Worm (Caenorhabditis elegans) whole organism, L3 larva: ENCODE results near the gene idpp-8.

Experiments
- R02D3.7 ChIP-seq: fragments of 150-350 bp; optimal IDR thresholded peaks from 2 replicates; lab custom pipeline; 2014; ENCODE audit warnings: missing biosample characterization, missing genetic modification characterization
- ZK546.5 ChIP-seq: sonication (generic microtip); optimal IDR thresholded peaks from 2 replicates; lab custom pipeline; 2017; ENCODE audit warnings: missing biosample characterization, missing genetic modification characterization
- ama-1 ChIP-seq: fragments of 150-350 bp; optimal IDR thresholded peaks from 2 replicates; lab custom pipeline; 2018
- ceh-16 ChIP-seq: sonication (generic microtip); optimal IDR thresholded peaks from 2 replicates; lab custom pipeline; 2017; ENCODE audit warnings: missing biosample characterization, missing genetic modification characterization
- ceh-28 ChIP-seq: fragments of 150-350 bp; optimal IDR thresholded peaks from 2 replicates; lab custom pipeline; 2014; ENCODE audit warnings: missing biosample characterization, missing genetic modification reagents, missing genetic modification characterization
- egl-27 ChIP-seq: sonication (generic microtip); optimal IDR thresholded peaks from 4 replicates; lab custom pipeline; 2017; ENCODE audit warnings: missing biosample characterization, missing genetic modification reagents, missing genetic modification characterization
- egl-5 ChIP-seq: fragments of 150-350 bp; optimal IDR thresholded peaks from 2 replicates; lab custom pipeline; 2017; ENCODE audit warnings: missing biosample characterization, missing genetic modification reagents, missing genetic modification characterization, inconsistent platforms
- elt-1 ChIP-seq: fragments of 150-350 bp; optimal IDR thresholded peaks from 2 replicates; lab custom pipeline; 2014; ENCODE audit warnings: missing biosample characterization, missing genetic modification characterization
- elt-2 ChIP-seq: sonication (generic microtip); optimal IDR thresholded peaks from 2 replicates; lab custom pipeline; 2016; ENCODE audit warnings: missing genetic modification reagents, mild to moderate bottlenecking, missing genetic modification characterization, missing compliant biosample characterization
- elt-3 ChIP-seq, 3 experiments: fragments of 150-350 bp in 1 of 3; sonication (generic microtip) in 2 of 3; optimal IDR thresholded peaks; 2 replicates in 2 of 3; 4 replicates in 1 of 3; lab custom pipeline; 2014 to 2017; ENCODE audit warnings: missing biosample characterization in 3 of 3, missing genetic modification characterization in 3 of 3
- eor-1 ChIP-seq, 2 experiments: fragments of 150-350 bp; optimal IDR thresholded peaks; 2 replicates each; lab custom pipeline; 2014 to 2018; ENCODE audit warnings: missing biosample characterization in 2 of 2, missing genetic modification characterization in 2 of 2
- fkh-10 ChIP-seq: sonication (generic microtip); optimal IDR thresholded peaks from 2 replicates; lab custom pipeline; 2017; ENCODE audit warnings: missing biosample characterization, missing genetic modification reagents, missing genetic modification characterization
- fkh-2 ChIP-seq: fragments of 150-350 bp; optimal IDR thresholded peaks from 2 replicates; lab custom pipeline; 2014; ENCODE audit warnings: missing biosample characterization, missing genetic modification reagents, missing genetic modification characterization
- fos-1 ChIP-seq: fragments of 150-350 bp; optimal IDR thresholded peaks from 2 replicates; lab custom pipeline; 2014; ENCODE audit warnings: missing biosample characterization, missing genetic modification characterization
- jun-1 ChIP-seq: fragments of 150-350 bp; optimal IDR thresholded peaks from 2 replicates; lab custom pipeline; 2014; ENCODE audit warnings: missing biosample characterization, missing genetic modification reagents, missing genetic modification characterization
- lin-15B ChIP-seq: fragments of 150-350 bp; optimal IDR thresholded peaks from 2 replicates; lab custom pipeline; 2014; ENCODE audit warnings: missing biosample characterization, missing genetic modification characterization
- lin-39 ChIP-seq: fragments of 150-350 bp; optimal IDR thresholded peaks from 2 replicates; lab custom pipeline; 2018; ENCODE audit warnings: missing biosample characterization, missing genetic modification reagents, missing genetic modification characterization
- lsy-12 ChIP-seq: sonication (generic microtip); optimal IDR thresholded peaks from 2 replicates; lab custom pipeline; 2016; ENCODE audit warnings: mild to moderate bottlenecking, missing genetic modification characterization, missing compliant biosample characterization
- mdl-1 ChIP-seq: fragments of 150-350 bp; optimal IDR thresholded peaks from 2 replicates; lab custom pipeline; 2014; ENCODE audit warnings: missing biosample characterization, missing genetic modification characterization
- mml-1 ChIP-seq: fragments of 150-350 bp; sonication (generic microtip); optimal IDR thresholded peaks from 3 replicates; lab custom pipeline; 2014; ENCODE audit warnings: missing biosample characterization, missing genetic modification characterization
- nfya-1 ChIP-seq: sonication (generic microtip); optimal IDR thresholded peaks from 2 replicates; lab custom pipeline; 2017; ENCODE audit warnings: missing genetic modification characterization, mild to moderate bottlenecking, missing compliant biosample characterization, antibody characterized with exemption, moderate library complexity; ENCODE audit not compliant: insufficient read depth
- nhr-11 ChIP-seq: fragments of 150-350 bp; optimal IDR thresholded peaks from 2 replicates; lab custom pipeline; 2014; ENCODE audit warnings: missing biosample characterization, missing genetic modification characterization
- nhr-12 ChIP-seq: fragments of 150-350 bp; optimal IDR thresholded peaks from 2 replicates; lab custom pipeline; 2014; ENCODE audit warnings: missing biosample characterization, missing genetic modification characterization
- nhr-23 ChIP-seq: fragments of 150-350 bp; optimal IDR thresholded peaks from 2 replicates; lab custom pipeline; 2014; ENCODE audit warnings: missing biosample characterization, missing genetic modification reagents, missing genetic modification characterization
- nhr-25 ChIP-seq: sonication (generic microtip); optimal IDR thresholded peaks from 2 replicates; lab custom pipeline; 2017; ENCODE audit warnings: missing biosample characterization, missing genetic modification characterization
- nhr-28 ChIP-seq: fragments of 150-350 bp; optimal IDR thresholded peaks from 2 replicates; lab custom pipeline; 2014; ENCODE audit warnings: missing biosample characterization, missing genetic modification characterization
- nhr-43 ChIP-seq: sonication (generic microtip); optimal IDR thresholded peaks from 2 replicates; lab custom pipeline; 2016; ENCODE audit warnings: mild to moderate bottlenecking, missing genetic modification characterization, missing compliant biosample characterization; ENCODE audit not compliant: poor library complexity, severe bottlenecking
- pha-4 ChIP-seq: fragments of 150-350 bp; optimal IDR thresholded peaks from 2 replicates; lab custom pipeline; 2014; ENCODE audit warnings: missing biosample characterization, missing genetic modification reagents, missing genetic modification characterization
- pqm-1 ChIP-seq: fragments of 150-350 bp; optimal IDR thresholded peaks from 2 replicates; lab custom pipeline; 2017; ENCODE audit warnings: missing biosample characterization, missing genetic modification characterization, inconsistent platforms
- sea-2 ChIP-seq: fragments of 150-350 bp; sonication (generic microtip); optimal IDR thresholded peaks from 4 replicates; lab custom pipeline; 2014; ENCODE audit warnings: missing biosample characterization, missing genetic modification reagents, missing genetic modification characterization
- skn-1 ChIP-seq: fragments of 150-350 bp; optimal IDR thresholded peaks from 2 replicates; lab custom pipeline; 2014; ENCODE audit warnings: missing biosample characterization, missing genetic modification characterization
- snpc-4 ChIP-seq: fragments of 150-350 bp; optimal IDR thresholded peaks from 2 replicates; lab custom pipeline; 2014; ENCODE audit warnings: missing biosample characterization, missing genetic modification characterization
- tbx-2 ChIP-seq: sonication (generic microtip); optimal IDR thresholded peaks from 2 replicates; lab custom pipeline; 2016; ENCODE audit warnings: mild to moderate bottlenecking, missing genetic modification characterization, missing compliant biosample characterization
- unc-39 ChIP-seq: sonication (generic microtip); optimal IDR thresholded peaks from 4 replicates; lab custom pipeline; 2017; ENCODE audit warnings: missing biosample characterization, missing genetic modification characterization
- zag-1 ChIP-seq: fragments of 150-350 bp; optimal IDR thresholded peaks from 2 replicates; lab custom pipeline; 2014; ENCODE audit warnings: missing biosample characterization, missing genetic modification characterization
- ztf-11 ChIP-seq: fragments of 150-350 bp; optimal IDR thresholded peaks from 2 replicates; lab custom pipeline; 2014; ENCODE audit warnings: missing biosample characterization, missing genetic modification characterization
- ztf-4 ChIP-seq: fragments of 150-350 bp; optimal IDR thresholded peaks from 2 replicates; lab custom pipeline; 2014; ENCODE audit warnings: missing biosample characterization, missing genetic modification characterization

idpp-8 gene

ce11 chrII:10350487-10350886 is 35.1 kb downstream of the idpp-8 start, which contains the start of gene C07E3.9:
TSS of gene C07E3.9 (plus strand) at chrII:10350756.
- peak; percentile 1 for TF ChIP-seq R02D3.7 (tag; lab: Kevin White, UChicago)
- no peak for TF ChIP-seq egl-5 (tag; lab: Kevin White, UChicago)
- peak; percentile 72 for TF ChIP-seq lin-15B (tag; lab: Kevin White, UChicago)
- peak; percentile 39 for TF ChIP-seq pha-4
- no peak for TF ChIP-seq nhr-12 (tag; lab: Kevin White, UChicago)
- TF ChIP-seq nhr-23 (tag; lab: Kevin White, UChicago), result peak; percentile 23

- no peak for TF ChIP-seq fkh-10 (GFP tag; lab: Kevin White, UChicago)
- no peak for TF ChIP-seq R02D3.7 (tag; lab: Kevin White, UChicago)
- TF ChIP-seq jun-1 (tag; lab: Kevin White, UChicago), result no peak
- TF ChIP-seq zag-1 (tag; lab: Kevin White, UChicago), result no peak
- no peak for TF ChIP-seq fkh-2
- TF ChIP-seq egl-27 (tag; lab: Kevin White, UChicago), result no peak
- TF ChIP-seq unc-39 (tag; lab: Kevin White, UChicago), result no peak
- no peak for TF ChIP-seq elt-1 (tag; lab: Kevin White, UChicago)
- no peak for TF ChIP-seq nhr-43 (tag; lab: Kevin White, UChicago)
- no peak for TF ChIP-seq ztf-11 (tag; lab: Kevin White, UChicago)
- TF ChIP-seq lin-15B (tag; lab: Kevin White, UChicago), result no peak
- TF ChIP-seq fos-1 (tag; lab: Kevin White, UChicago), result no peak
- no peak for TF ChIP-seq nhr-25 (tag; lab: Kevin White, UChicago)
- TF ChIP-seq nfya-1 (tag; lab: Kevin White, UChicago), result no peak
- no peak for TF ChIP-seq lin-39 (tag; lab: Kevin White, UChicago)
- no peak for TF ChIP-seq nhr-12 (tag; lab: Kevin White, UChicago)
These were observed 36.6 kb downstream of the idpp-8 start, which contains the start of gene C07E3.8 for ce11 chrII:10351963-10352362. TSS of gene C07E3.8 (plus strand) at chrII:10352263.

ce11 chrII:10357468-10358007 is 42.2 kb downstream of the idpp-8 start, which contains the start of gene C07E3.3:
TSS of gene C07E3.3 (minus strand) at chrII:10357518.
- no peak for TF ChIP-seq jun-1 (tag; lab: Kevin White, UChicago)
- TF ChIP-seq skn-1 (tag; lab: Kevin White, UChicago), result no peak
- no peak for TF ChIP-seq ztf-11 (tag; lab: Kevin White, UChicago)
- TF ChIP-seq pha-4, result peak; percentile 74
- no peak for TF ChIP-seq ceh-16
- TF ChIP-seq lin-15B (tag; lab: Kevin White, UChicago), result no peak

DNA sequence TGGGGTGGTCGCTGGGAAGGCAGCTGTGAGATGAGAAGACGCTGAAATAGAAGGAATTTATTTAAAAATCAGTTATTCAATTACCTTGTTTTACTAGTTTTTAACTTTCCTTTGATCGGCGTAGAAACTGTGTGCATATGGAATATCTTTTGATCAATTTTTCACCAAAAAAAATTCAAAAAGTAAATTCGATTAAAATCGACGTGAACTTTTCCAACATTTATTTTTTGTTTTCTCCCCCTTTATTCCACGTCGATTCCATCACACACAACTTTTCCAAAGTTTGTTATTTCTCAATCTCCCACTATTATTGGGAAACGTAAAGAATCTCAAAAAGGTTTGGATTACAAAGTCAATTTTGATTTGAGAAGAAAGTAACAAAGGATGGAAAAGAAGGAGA is 45.1 kb downstream of the idpp-8 start, which contains the start of gene C07E3.4:
Gene C07E3.4, plus strand, starts transcription at position 301 of the 400 bp plus-strand sequence.
- TF ChIP-seq pqm-1 (tag; lab: Kevin White, UChicago) (no peak), zag-1 (tag; lab: Kevin White, UChicago) (no peak)

ce11 chrII:10367202-10367601 is 51.9 kb downstream of the idpp-8 start, which contains the start of gene ceh-57:
TSS of gene ceh-57 (minus strand) at chrII:10367296.
- TF ChIP-seq elt-3 (tag; optimal IDR thresholded peaks at IDR 0.05; lab: Kevin White, UChicago) (no peak), elt-2 (tag; lab: Kevin White, UChicago) (no peak), ZK546.5 (no peak), ceh-28 (no peak), jun-1 (tag; lab: Kevin White, UChicago) (no peak), fkh-10 (GFP tag; lab: Kevin White, UChicago) (no peak), zag-1 (tag; lab: Kevin White, UChicago) (no peak), nhr-25 (tag; lab: Kevin White, UChicago) (no peak), lin-15B (tag; lab: Kevin White, UChicago) (no peak), pha-4 (no peak), ama-1 (lab: Kevin White, UChicago) (no peak)

- TF ChIP-seq snpc-4 (tag; lab: Kevin White, UChicago) (no peak), nhr-28 (tag; lab: Kevin White, UChicago) (no peak), egl-27 (tag; lab: Kevin White, UChicago) (no peak), mml-1 (no peak), zag-1 (tag; lab: Kevin White, UChicago) (no peak), lin-15B (tag; lab: Kevin White, UChicago) (no peak), sea-2 (GFP tag; lab: Kevin White, UChicago) (no peak), ama-1 (lab: Kevin White, UChicago) (no peak), nhr-23 (tag; lab: Kevin White, UChicago) (no peak), mdl-1 (no peak), eor-1 (tag; optimal IDR thresholded peaks at IDR 0.05; lab: Kevin White, UChicago) (no peak), fkh-2 (no peak), nfya-1 (tag; lab: Kevin White, UChicago) (no peak), nhr-25 (tag; lab: Kevin White, UChicago) (no peak), nhr-11 (tag; lab: Kevin White, UChicago) (no peak), tbx-2 (tag; lab: Kevin White, UChicago) (no peak), lsy-12 (tag; lab: Kevin White, UChicago) (no peak), ztf-11 (tag; lab: Kevin White, UChicago) (no peak), ztf-4 (tag; lab: Kevin White, UChicago) (no peak)
These were observed 54.2 kb downstream of the idpp-8 start, which contains the start of gene ceh-58 for ce11 chrII:10369547-10370028. TSS of gene ceh-58 (minus strand) at chrII:10369597.
